Fruit fly (Drosophila melanogaster) whole organism, embryonic: ENCODE data around the gene Non3.

Source experiments
- Awh ChIP-seq: fragments of 200-800 bp; sonication (Bioruptor generic); IDR thresholded peaks from 2 replicates; pipeline ENCODE4, ENCODE4 v1.3.6; 2022; ENCODE audit warnings: missing biosample characterization, missing genetic modification characterization
- B-H2 ChIP-seq: fragments of 200-800 bp; sonication (Bioruptor generic); optimal IDR thresholded peaks from 2 replicates; lab custom pipeline; 2018; ENCODE audit warnings: missing biosample characterization, mild to moderate bottlenecking, missing genetic modification characterization
- CG10366 ChIP-seq: fragments of 200-800 bp; sonication (Bioruptor generic); IDR thresholded peaks from 2 replicates; pipeline ENCODE4 v1.3.6; 2022; ENCODE audit warnings: missing biosample characterization, missing genetic modification characterization
- CG11695 ChIP-seq: fragments of 200-800 bp; sonication (Bioruptor generic); IDR thresholded peaks from 3 replicates; pipeline ENCODE4 v1.3.6; 2022; ENCODE audit warnings: missing biosample characterization, missing genetic modification characterization
- CG1233 ChIP-seq: fragments of 200-800 bp; sonication (Bioruptor generic); optimal IDR thresholded peaks from 4 replicates; lab custom pipeline; 2018; ENCODE audit warnings: missing biosample characterization, mild to moderate bottlenecking, missing genetic modification characterization
- CG12769 ChIP-seq: fragments of 200-800 bp; sonication (Bioruptor generic); optimal IDR thresholded peaks from 2 replicates; lab custom pipeline; 2019; ENCODE audit warnings: missing biosample characterization, mild to moderate bottlenecking, missing genetic modification characterization, moderate library complexity
- CG16779 ChIP-seq: fragments of 200-800 bp; sonication (Bioruptor generic); IDR thresholded peaks from 2 replicates; pipeline ENCODE4 v1.3.6; 2022; ENCODE audit warnings: missing biosample characterization, missing genetic modification characterization
- CG17186 ChIP-seq: fragments of 200-800 bp; sonication (Bioruptor generic); optimal IDR thresholded peaks from 3 replicates; lab custom pipeline; 2017; ENCODE audit warnings: missing biosample characterization, missing genetic modification reagents, missing genetic modification characterization
- CG30403 ChIP-seq: fragments of 200-800 bp; sonication (Bioruptor generic); optimal IDR thresholded peaks from 3 replicates; lab custom pipeline; 2016; ENCODE audit warnings: missing biosample characterization, missing genetic modification characterization
- CG32772 ChIP-seq: fragments of 200-800 bp; sonication (Bioruptor generic); IDR thresholded peaks from 2 replicates; pipeline ENCODE4 v1.3.6; 2022; ENCODE audit warnings: missing biosample characterization, missing genetic modification characterization
- CG43689 ChIP-seq: fragments of 200-800 bp; sonication (Bioruptor generic); IDR thresholded peaks from 2 replicates; pipeline ENCODE4 v1.3.6; 2022; ENCODE audit warnings: missing biosample characterization, missing genetic modification characterization
- CG4404 ChIP-seq: fragments of 200-800 bp; sonication (Bioruptor generic); IDR thresholded peaks from 2 replicates; pipeline ENCODE4 v1.3.6; 2022; ENCODE audit warnings: missing biosample characterization, missing genetic modification characterization
- CG7839 ChIP-seq: fragments of 200-800 bp; sonication (Bioruptor generic); optimal IDR thresholded peaks from 3 replicates; lab custom pipeline; 2018; ENCODE audit warnings: missing biosample characterization, mild to moderate bottlenecking, missing genetic modification characterization, moderate library complexity
- Doc2 ChIP-seq: fragments of 200-800 bp; sonication (Bioruptor generic); IDR thresholded peaks from 2 replicates; pipeline ENCODE4 v1.3.6; 2022; ENCODE audit warnings: missing biosample characterization, missing genetic modification characterization
- Ets65A ChIP-seq: fragments of 200-800 bp; sonication (Bioruptor generic); peaks from one replicate; lab custom pipeline; 2016; ENCODE audit warnings: missing biosample characterization, missing genetic modification characterization
- HLH54F ChIP-seq: fragments of 200-800 bp; sonication (Bioruptor generic); optimal IDR thresholded peaks from 3 replicates; lab custom pipeline; 2016; ENCODE audit warnings: missing biosample characterization, missing genetic modification characterization
- NC2β ChIP-seq: fragments of 200-800 bp; sonication (Bioruptor generic); optimal IDR thresholded peaks from 2 replicates; lab custom pipeline; 2016; ENCODE audit warnings: missing biosample characterization, missing genetic modification characterization
- Opbp ChIP-seq: fragments of 200-800 bp; sonication (Bioruptor generic); IDR thresholded peaks from 3 replicates; pipeline ENCODE4 v1.3.6; 2022; ENCODE audit warnings: missing biosample characterization, missing genetic modification characterization; ENCODE audit not compliant: partially characterized antibody
- Poxn ChIP-seq: fragments of 200-800 bp; sonication (Bioruptor generic); IDR thresholded peaks from 2 replicates; pipeline ENCODE4 v1.3.6; 2022; ENCODE audit warnings: missing biosample characterization, missing genetic modification characterization
- Ptx1 ChIP-seq: fragments of 200-800 bp; sonication (Bioruptor generic); IDR thresholded peaks from 2 replicates; pipeline ENCODE4 v1.3.6; 2022; ENCODE audit warnings: missing biosample characterization, missing genetic modification characterization
- Scr ChIP-seq: fragments of 200-800 bp; sonication (Bioruptor generic); IDR thresholded peaks from 2 replicates; pipeline ENCODE4 v1.3.6; 2022; ENCODE audit warnings: missing biosample characterization, missing genetic modification characterization; ENCODE audit not compliant: partially characterized antibody
- Ssrp ChIP-seq: fragments of 200-800 bp; sonication (Bioruptor generic); optimal IDR thresholded peaks from 2 replicates; lab custom pipeline; 2018; ENCODE audit warnings: missing biosample characterization, mild to moderate bottlenecking, missing genetic modification characterization, moderate library complexity
- Tbp ChIP-seq: fragments of >200 bp; optimal IDR thresholded peaks from 2 replicates; lab custom pipeline; 2018; ENCODE audit warnings: missing biosample characterization, missing genetic modification characterization
- Usf ChIP-seq: fragments of 200-800 bp; sonication (Bioruptor generic); optimal IDR thresholded peaks from 2 replicates; lab custom pipeline; 2017; ENCODE audit warnings: missing genotype, missing biosample characterization, missing genetic modification characterization
- al ChIP-seq: fragments of 200-800 bp; sonication (Bioruptor generic); IDR thresholded peaks from 2 replicates; pipeline ENCODE4 v1.3.6; 2022; ENCODE audit warnings: missing biosample characterization, missing genetic modification characterization
- ap ChIP-seq: fragments of 200-800 bp; sonication (Bioruptor generic); IDR thresholded peaks from 2 replicates; pipeline ENCODE4 v1.3.6; 2022; ENCODE audit warnings: missing biosample characterization, missing genetic modification characterization
- cg ChIP-seq: fragments of 200-800 bp; sonication (Bioruptor generic); optimal IDR thresholded peaks from 3 replicates; lab custom pipeline; 2019; ENCODE audit warnings: missing biosample characterization, mild to moderate bottlenecking, missing genetic modification characterization, moderate library complexity
- ci ChIP-seq: fragments of 200-800 bp; sonication (Bioruptor generic); IDR thresholded peaks from 3 replicates; pipeline ENCODE4 v1.3.6; 2022; ENCODE audit warnings: missing biosample characterization, missing genetic modification characterization
- corto ChIP-seq: fragments of 200-800 bp; sonication (Bioruptor generic); optimal IDR thresholded peaks from 2 replicates; lab custom pipeline; 2016; ENCODE audit warnings: missing biosample characterization, mild to moderate bottlenecking, missing genetic modification characterization, moderate library complexity
- ems ChIP-seq: fragments of 200-800 bp; sonication (Bioruptor generic); optimal IDR thresholded peaks from 3 replicates; lab custom pipeline; 2016; ENCODE audit warnings: missing biosample characterization, missing genetic modification characterization
- ewg ChIP-seq: fragments of 200-800 bp; sonication (Bioruptor generic); optimal IDR thresholded peaks from 3 replicates; lab custom pipeline; 2017; ENCODE audit warnings: mild to moderate bottlenecking, missing biosample characterization, missing genetic modification reagents, missing genetic modification characterization
- gfzf ChIP-seq: fragments of 200-800 bp; sonication (Bioruptor generic); optimal IDR thresholded peaks from 2 replicates; lab custom pipeline; 2016; ENCODE audit warnings: missing biosample characterization, mild to moderate bottlenecking, missing genetic modification characterization, moderate library complexity
- hkb ChIP-seq, 2 experiments: fragments of 200-800 bp in 1 of 2; fragments of >200 bp in 1 of 2; sonication (Bioruptor generic) in 1 of 2; IDR thresholded peaks in 1 of 2; optimal IDR thresholded peaks in 1 of 2; 2 replicates each; pipeline versions ENCODE4 v1.3.6 to Lab custom; 2017 to 2022; ENCODE audit warnings: missing biosample characterization in 1 of 2, missing genetic modification characterization in 1 of 2
- lab ChIP-seq: fragments of 200-800 bp; sonication (Bioruptor generic); optimal IDR thresholded peaks from 3 replicates; lab custom pipeline; 2017; ENCODE audit warnings: missing biosample characterization, missing genetic modification characterization, mild to moderate bottlenecking, moderate library complexity, missing genetic modification reagents
- lola ChIP-seq, 3 experiments: fragments of >200 bp in 2 of 3; fragments of 200-800 bp in 1 of 3; sonication (Bioruptor generic) in 1 of 3; optimal IDR thresholded peaks; 2 replicates each; lab custom pipeline; 2017 to 2019; ENCODE audit warnings: missing biosample characterization in 3 of 3, missing genetic modification characterization in 3 of 3, mild to moderate bottlenecking in 1 of 3, moderate library complexity in 1 of 3
- nerfin-1 ChIP-seq: fragments of 200-800 bp; sonication (Bioruptor generic); optimal IDR thresholded peaks from 3 replicates; lab custom pipeline; 2019; ENCODE audit warnings: missing biosample characterization, mild to moderate bottlenecking, missing genetic modification characterization, moderate library complexity
- nerfin-2 ChIP-seq: fragments of 200-800 bp; sonication (Bioruptor generic); IDR thresholded peaks from 2 replicates; pipeline ENCODE4 v1.3.6; 2022; ENCODE audit warnings: missing biosample characterization, missing genetic modification characterization; ENCODE audit not compliant: partially characterized antibody
- pb ChIP-seq: fragments of 200-800 bp; sonication (Bioruptor generic); optimal IDR thresholded peaks from 3 replicates; lab custom pipeline; 2016; ENCODE audit warnings: missing biosample characterization, missing genetic modification characterization
- pros ChIP-seq: fragments of 200-800 bp; sonication (Bioruptor generic); optimal IDR thresholded peaks from 3 replicates; lab custom pipeline; 2019; ENCODE audit warnings: missing biosample characterization, mild to moderate bottlenecking, missing genetic modification characterization, moderate library complexity
- psq ChIP-seq: fragments of 200-800 bp; sonication (Bioruptor generic); optimal IDR thresholded peaks from 2 replicates; lab custom pipeline; 2017; ENCODE audit warnings: missing biosample characterization, missing genetic modification characterization
- sd ChIP-seq: fragments of 200-800 bp; sonication (Bioruptor generic); optimal IDR thresholded peaks from 3 replicates; lab custom pipeline; 2018; ENCODE audit warnings: missing biosample characterization, mild to moderate bottlenecking, missing genetic modification characterization, moderate library complexity
- seq ChIP-seq: fragments of 200-800 bp; sonication (Bioruptor generic); IDR thresholded peaks from 2 replicates; pipeline ENCODE4 v1.3.6; 2022; ENCODE audit warnings: missing biosample characterization, missing genetic modification characterization
- slbo ChIP-seq: fragments of 200-800 bp; sonication (Bioruptor generic); IDR thresholded peaks from 2 replicates; pipeline ENCODE4 v1.3.6; 2022; ENCODE audit warnings: missing biosample characterization, missing genetic modification characterization
- sob ChIP-seq: fragments of 200-800 bp; sonication (Bioruptor generic); IDR thresholded peaks from 2 replicates; pipeline ENCODE4 v1.3.6; 2022; ENCODE audit warnings: missing biosample characterization, missing genetic modification characterization
- sqz ChIP-seq: fragments of 200-800 bp; sonication (Bioruptor generic); optimal IDR thresholded peaks from 3 replicates; lab custom pipeline; 2018; ENCODE audit warnings: missing biosample characterization, mild to moderate bottlenecking, missing genetic modification characterization
- ttk ChIP-seq: fragments of 200-800 bp; sonication (Bioruptor generic); IDR thresholded peaks from 2 replicates; pipeline ENCODE4 v2.1.2; 2022; ENCODE audit warnings: missing biosample characterization, missing genetic modification characterization

The Non3 gene

dm6 chr3R:18244171-18245043 is 20.9 kb downstream of the Non3 start (continued):
- no peak for TF ChIP-seq gfzf (GFP tag; lab: Kevin White, UChicago)
- no peak for TF ChIP-seq CG17186 (GFP tag; lab: Kevin White, UChicago)
- peak; percentile 42 for TF ChIP-seq ttk (GFP tag; lab: Robert Waterston, UW)
- 0 out of 2 replicates have a peak, but pooled peaks have one; percentile 6 for TF ChIP-seq Scr (GFP tag; lab: Robert Waterston, UW)
- TF ChIP-seq CG43689 (GFP tag; lab: Robert Waterston, UW) = no peak
- TF ChIP-seq Usf (GFP tag; lab: Kevin White, UChicago) = no peak
- TF ChIP-seq CG10366 = no peak
- peak; percentile 55 for TF ChIP-seq CG12769 (tag; lab: Kevin White, UChicago)
- TF ChIP-seq NC2β (GFP tag; lab: Kevin White, UChicago) = no peak
- no peak for TF ChIP-seq al (GFP tag; lab: Robert Waterston, UW)
- TF ChIP-seq CG4404 (GFP tag; lab: Robert Waterston, UW) = no peak
- TF ChIP-seq HLH54F (GFP tag; lab: Kevin White, UChicago) = no peak
- no peak for TF ChIP-seq Awh (GFP tag; lab: Robert Waterston, UW)
- peak; percentile 48 for TF ChIP-seq corto
- no peak for TF ChIP-seq Opbp (GFP tag; lab: Robert Waterston, UW)
- peak; percentile 13; the same call in 1 of the 2 replicates for TF ChIP-seq slbo
- no peak for TF ChIP-seq psq
- no peak for TF ChIP-seq Tbp (GFP tag; lab: Kevin White, UChicago)
- no peak for TF ChIP-seq Poxn (GFP tag; lab: Robert Waterston, UW)
- TF ChIP-seq CG7839 (tag; lab: Kevin White, UChicago) = no peak
- TF ChIP-seq lola (GFP tag; optimal IDR thresholded peaks at IDR 0.05; lab: Kevin White, UChicago) = no peak
- TF ChIP-seq CG32772 = no peak
- TF ChIP-seq Doc2 = no peak
- TF ChIP-seq lab (GFP tag; lab: Kevin White, UChicago) = peak; percentile 8
- TF ChIP-seq CG1233 = no peak

- TF ChIP-seq CG30403 (no peak), cg (GFP tag; lab: Kevin White, UChicago) (peak; percentile 35), Ptx1 (GFP tag; lab: Robert Waterston, UW) (no peak), Ets65A (GFP tag; lab: Kevin White, UChicago) (peak; percentile 29), Awh (GFP tag; lab: Robert Waterston, UW) (no peak), sob (0 out of 2 replicates have a peak, but pooled peaks have one; percentile 6), lab (GFP tag; lab: Kevin White, UChicago) (peak; percentile 32), ems (GFP tag; lab: Kevin White, UChicago) (no peak), CG11695 (GFP tag; lab: Robert Waterston, UW) (0 out of 3 replicates have a peak, but pooled peaks have one; percentile 19), hkb (optimal IDR thresholded peaks at IDR 0.05; lab: Kevin White, UChicago) (no peak), hkb (GFP tag; IDR thresholded peaks at IDR 0.05; lab: Robert Waterston, UW) (peak; percentile 23; the same call in 1 of the 2 replicates), ewg (peak; percentile 53), seq (GFP tag; lab: Robert Waterston, UW) (peak; percentile 16; the same call in 1 of the 2 replicates), ap (peak; percentile 17; the same call in 1 of the 2 replicates), sqz (GFP tag; lab: Kevin White, UChicago) (peak; percentile 17), CG16779 (GFP tag; lab: Robert Waterston, UW) (0 out of 2 replicates have a peak, but pooled peaks have one; percentile 3), sd (tag; lab: Kevin White, UChicago) (peak; percentile 67), ci (0 out of 3 replicates have a peak, but pooled peaks have one; percentile 32), nerfin-2 (0 out of 2 replicates have a peak, but pooled peaks have one; percentile 14), ttk (GFP tag; lab: Robert Waterston, UW) (0 out of 2 replicates have a peak, but pooled peaks have one; percentile 17), Ssrp (peak; percentile 0), pros (GFP tag; lab: Kevin White, UChicago) (peak; percentile 74), B-H2 (GFP tag; lab: Kevin White, UChicago) (no peak), nerfin-1 (tag; lab: Kevin White, UChicago) (peak; percentile 98), pb (no peak)
These were observed 21.6 kb downstream of the Non3 start for dm6 chr3R:18245044-18245596.
